Fruit fly (Drosophila melanogaster): ENCODE measurements around the gene CG6793.

- TF ChIP-seq h (GFP tag; optimal IDR thresholded peaks at IDR 0.05) (no peak), sv (GFP tag; optimal IDR thresholded peaks at IDR 0.05) (no peak), CG9705 (GFP tag; optimal IDR thresholded peaks at IDR 0.05) (no peak), pan (optimal IDR thresholded peaks at IDR 0.05) (no peak), usp (GFP tag; optimal IDR thresholded peaks at IDR 0.05) (no peak), OdsH (GFP tag; optimal IDR thresholded peaks at IDR 0.05) (no peak), psq (GFP tag; optimal IDR thresholded peaks at IDR 0.05) (peak; percentile 8)
Measured at dm6 chr3L:12014272-12014671, 27.9 kb upstream of the CG6793 start.

Data from whole organism, wandering third instar larva.